Fruit fly (Drosophila melanogaster): ENCODE data around the gene ND-51.

Gene ND-51

DNA sequence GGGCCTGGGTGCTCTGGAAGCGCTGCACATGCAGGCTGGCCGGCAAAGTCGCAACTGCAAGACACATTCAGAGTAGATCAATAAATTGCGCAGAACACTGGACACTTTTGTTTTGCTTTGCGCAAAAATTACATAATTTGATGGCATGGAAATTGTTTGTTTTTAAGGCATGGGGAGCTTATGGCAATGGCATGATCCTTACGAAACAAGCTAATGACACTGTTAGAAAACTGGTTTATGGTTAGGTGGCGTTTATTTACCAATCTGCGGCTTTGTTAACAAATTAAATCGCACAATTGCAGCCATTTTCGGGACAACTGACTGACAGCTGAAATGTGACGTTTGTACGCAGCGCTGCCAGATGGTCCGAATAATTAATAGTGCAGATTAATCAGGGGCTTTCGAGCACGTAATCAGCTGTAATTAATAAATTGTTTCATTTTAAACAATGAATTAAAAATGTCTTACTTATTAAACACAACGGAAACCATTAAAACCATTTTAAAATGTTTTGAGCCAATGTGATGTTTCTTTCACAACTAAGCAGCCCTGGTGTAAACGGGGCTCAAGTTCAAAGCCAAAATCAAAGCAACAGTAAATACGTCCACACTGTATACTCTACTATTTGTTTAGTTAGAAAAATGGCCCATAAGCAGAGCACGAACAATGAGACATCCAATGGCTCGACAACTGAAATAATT lies at the start of gene ND-51, which contains the start of gene CG13994 (continued):
- peak; percentile 78 for TF ChIP-seq CG8924 (tag; optimal IDR thresholded peaks at IDR 0.05)
- TF ChIP-seq CG4730 (GFP tag; IDR thresholded peaks at IDR 0.05), result peak; percentile 73
- peak; percentile 98 for TF ChIP-seq Med (GFP tag)
- 0 out of 2 replicates have a peak, but pooled peaks have one; percentile 16 for TF ChIP-seq CG11696 (GFP tag; IDR thresholded peaks at IDR 0.05)
- TF ChIP-seq Ssrp (tag; optimal IDR thresholded peaks at IDR 0.05), result peak; percentile 82
- TF ChIP-seq Ets97D (GFP tag; optimal IDR thresholded peaks at IDR 0.05), result peak; percentile 93
- TF ChIP-seq HHEX (GFP tag; optimal IDR thresholded peaks at IDR 0.05), result peak; percentile 68
- peak; percentile 55 for TF ChIP-seq NC2α (GFP tag; optimal IDR thresholded peaks at IDR 0.05)
- peak; percentile 86 for TF ChIP-seq sug (tag; optimal IDR thresholded peaks at IDR 0.05)
- TF ChIP-seq CG1602 (GFP tag; optimal IDR thresholded peaks at IDR 0.05), result peak; percentile 75
- TF ChIP-seq CG7556 (GFP tag; optimal IDR thresholded peaks at IDR 0.05), result peak; percentile 61
- TF ChIP-seq p53 (GFP tag; optimal IDR thresholded peaks at IDR 0.05), result peak; percentile 72
- 0 out of 2 replicates have a peak, but pooled peaks have one; percentile 42 for TF ChIP-seq dati (GFP tag; IDR thresholded peaks at IDR 0.05)
- peak; percentile 82 for TF ChIP-seq HLH3B (GFP tag; IDR thresholded peaks at IDR 0.05)
- peak; percentile 58 for TF ChIP-seq run (tag; optimal IDR thresholded peaks at IDR 0.05)
- TF ChIP-seq CG31365 (tag; optimal IDR thresholded peaks at IDR 0.05), result no peak
- peak; percentile 91 for TF ChIP-seq Xbp1 (GFP tag; optimal IDR thresholded peaks at IDR 0.05)
- peak; percentile 93 for TF ChIP-seq lilli (GFP tag; optimal IDR thresholded peaks at IDR 0.05)
- no peak for TF ChIP-seq Eip74EF (GFP tag; optimal IDR thresholded peaks at IDR 0.05)
- TF ChIP-seq Hr39 (optimal IDR thresholded peaks at IDR 0.05), result no peak
- TF ChIP-seq CG15269 (tag; optimal IDR thresholded peaks at IDR 0.05), result peak; percentile 83
- TF ChIP-seq tio (GFP tag; optimal IDR thresholded peaks at IDR 0.05), result no peak
- peak; percentile 73 for TF ChIP-seq CG2116 (GFP tag; optimal IDR thresholded peaks at IDR 0.05)
- peak; percentile 42; the same call in 1 of the 2 replicates for TF ChIP-seq ro (GFP tag; IDR thresholded peaks at IDR 0.05)
- peak; percentile 88 for TF ChIP-seq CG3847 (GFP tag; IDR thresholded peaks at IDR 0.05)
- TF ChIP-seq hkb (optimal IDR thresholded peaks at IDR 0.05), result no peak
- TF ChIP-seq hkb (GFP tag; IDR thresholded peaks at IDR 0.05), result peak; percentile 84
- peak; percentile 68 to 79 for TF ChIP-seq chif (GFP tag; optimal IDR thresholded peaks at IDR 0.05)
- TF ChIP-seq bigmax (GFP tag; optimal IDR thresholded peaks at IDR 0.05), result no peak
- peak; percentile 54 for TF ChIP-seq CG16815 (GFP tag; optimal IDR thresholded peaks at IDR 0.05)
- TF ChIP-seq CG13424 (tag; optimal IDR thresholded peaks at IDR 0.05), result peak; percentile 82
- peak; percentile 57 for TF ChIP-seq NK7.1 (GFP tag; optimal IDR thresholded peaks at IDR 0.05)
- TF ChIP-seq da (GFP tag; optimal IDR thresholded peaks at IDR 0.05), result peak; percentile 76
- peak; percentile 70 for TF ChIP-seq CG33557 (GFP tag; optimal IDR thresholded peaks at IDR 0.05)
- TF ChIP-seq CG1024 (GFP tag; IDR thresholded peaks at IDR 0.05), result peak; percentile 82
- TF ChIP-seq CG2120 (GFP tag; optimal IDR thresholded peaks at IDR 0.05), result peak; percentile 90
- TF ChIP-seq CG7987 (GFP tag; optimal IDR thresholded peaks at IDR 0.05), result peak; percentile 20
- TF ChIP-seq schlank (tag; optimal IDR thresholded peaks at IDR 0.05), result peak; percentile 52
- peak; percentile 82 for TF ChIP-seq CG17359 (tag; optimal IDR thresholded peaks at IDR 0.05)
- TF ChIP-seq CG6813 (GFP tag; optimal IDR thresholded peaks at IDR 0.05), result peak; percentile 47
- TF ChIP-seq Ptx1 (GFP tag; IDR thresholded peaks at IDR 0.05), result peak; percentile 88
- TF ChIP-seq HLH54F (GFP tag; optimal IDR thresholded peaks at IDR 0.05), result peak; percentile 84
- no peak for TF ChIP-seq CG14860 (GFP tag; IDR thresholded peaks at IDR 0.05; ENCODE audit: partially characterized antibody)
- peak; percentile 88 for TF ChIP-seq CG17829 (tag; optimal IDR thresholded peaks at IDR 0.05)
- TF ChIP-seq GATAe (GFP tag; conservative IDR thresholded peaks at IDR 0.05), result 0 out of 2 replicates have a peak, but pooled peaks have one; percentile 14
- TF ChIP-seq yki (optimal IDR thresholded peaks at IDR 0.05), result no peak
- peak; percentile 82; the same call in 2 of the 3 replicates for TF ChIP-seq CG17361 (GFP tag; IDR thresholded peaks at IDR 0.05)
- TF ChIP-seq phol (tag; optimal IDR thresholded peaks at IDR 0.05), result peak; percentile 95
- TF ChIP-seq Bgb (GFP tag; IDR thresholded peaks at IDR 0.05; ENCODE audit: partially characterized antibody), result no peak; the same call in 1 of the 2 replicates
- peak; percentile 39 for TF ChIP-seq CG3407 (GFP tag; optimal IDR thresholded peaks at IDR 0.05)
